Fruit fly (Drosophila melanogaster): ENCODE data around the gene ND-ASHI.
A peak's percentile ranks its signal among the peaks of the same experiment; 100 is the strongest.

ND-ASHI gene

DNA sequence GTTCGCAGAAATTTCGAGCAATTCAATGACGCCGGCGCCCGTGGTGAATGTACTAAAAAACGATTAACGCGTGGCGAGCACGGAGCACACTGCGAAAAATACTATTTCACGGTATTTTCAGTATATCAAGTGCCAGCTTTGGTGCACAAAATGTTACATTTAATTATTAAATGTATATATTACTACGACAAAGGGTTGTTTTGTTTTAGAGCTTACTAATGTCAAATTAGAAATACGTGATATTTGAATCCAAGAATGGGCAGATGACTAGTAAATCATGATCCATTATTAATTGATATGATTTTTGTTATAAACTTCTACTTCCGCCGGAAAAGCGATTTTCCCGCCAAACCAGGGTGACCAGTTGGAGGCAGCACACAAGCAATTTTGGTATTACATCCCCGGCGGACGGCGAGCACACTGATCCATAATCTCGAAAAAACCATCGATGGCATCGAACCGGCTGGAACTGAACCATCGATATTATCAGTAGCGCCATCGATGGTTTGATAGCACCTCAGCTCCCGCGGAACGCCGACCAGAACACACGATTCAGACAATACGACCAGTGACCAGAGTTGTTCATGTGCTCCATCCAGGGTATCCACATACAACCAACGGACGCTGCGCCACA lies 24.6 kb downstream of the ND-ASHI start, which contains the start of the genes CG3226 and Cdc7 (continued):
- no peak for TF ChIP-seq Dip2 (GFP tag; IDR thresholded peaks at IDR 0.05)
- no peak for TF ChIP-seq CG14965 (GFP tag; optimal IDR thresholded peaks at IDR 0.05; ENCODE audit: borderline replicate concordance)
- no peak for TF ChIP-seq sd (tag; optimal IDR thresholded peaks at IDR 0.05)
- no peak for TF ChIP-seq CG10565 (GFP tag; optimal IDR thresholded peaks at IDR 0.05)
- TF ChIP-seq Mes4 (GFP tag; optimal IDR thresholded peaks at IDR 0.05), result peak; percentile 66
- TF ChIP-seq CG16779 (GFP tag; IDR thresholded peaks at IDR 0.05), result no peak
- peak; percentile 41 for TF ChIP-seq Camta (GFP tag; optimal IDR thresholded peaks at IDR 0.05)
- TF ChIP-seq CG17912 (GFP tag; optimal IDR thresholded peaks at IDR 0.05), result peak; percentile 68
- 0 out of 2 replicates have a peak, but pooled peaks have one; percentile 21 for TF ChIP-seq seq (GFP tag; IDR thresholded peaks at IDR 0.05)
- peak; percentile 79 for TF ChIP-seq CG12071 (GFP tag; optimal IDR thresholded peaks at IDR 0.05)
- TF ChIP-seq CrebB (tag; optimal IDR thresholded peaks at IDR 0.05), result peak; percentile 72
- TF ChIP-seq Ravus (GFP tag; IDR thresholded peaks at IDR 0.05), result no peak
- TF ChIP-seq dan (GFP tag; IDR thresholded peaks at IDR 0.05), result no peak
- TF ChIP-seq pum (GFP tag; optimal IDR thresholded peaks at IDR 0.05), result no peak
- peak; percentile 28 for TF ChIP-seq HLH54F (GFP tag; optimal IDR thresholded peaks at IDR 0.05)
- TF ChIP-seq sens (GFP tag), result peak; percentile 87
- peak; percentile 87 for TF ChIP-seq CG13775 (GFP tag; optimal IDR thresholded peaks at IDR 0.05)
- peak; percentile 73 for TF ChIP-seq nerfin-1 (tag; optimal IDR thresholded peaks at IDR 0.05)
- no peak for TF ChIP-seq h (optimal IDR thresholded peaks at IDR 0.05)
- TF ChIP-seq CG18476 (GFP tag; optimal IDR thresholded peaks at IDR 0.05), result peak; percentile 16
- TF ChIP-seq gt (GFP tag; IDR thresholded peaks at IDR 0.05), result no peak
- peak; percentile 65 for TF ChIP-seq twi (tag; optimal IDR thresholded peaks at IDR 0.05)
- peak; percentile 47 for TF ChIP-seq CG10979 (tag; optimal IDR thresholded peaks at IDR 0.05)
- peak; percentile 83 for TF ChIP-seq Opbp (GFP tag; IDR thresholded peaks at IDR 0.05; ENCODE audit: partially characterized antibody)
- peak; percentile 21 for TF ChIP-seq Hr3 (GFP tag; optimal IDR thresholded peaks at IDR 0.05)
- peak; percentile 74 for TF ChIP-seq sob (GFP tag; IDR thresholded peaks at IDR 0.05)
- TF ChIP-seq row (GFP tag; IDR thresholded peaks at IDR 0.05), result peak; percentile 41; the same call in 2 of the 3 replicates
- peak; percentile 88 for TF ChIP-seq CG3281 (GFP tag; optimal IDR thresholded peaks at IDR 0.05)
- peak; percentile 45; the same call in 1 of the 2 replicates for TF ChIP-seq al (GFP tag; IDR thresholded peaks at IDR 0.05)
- TF ChIP-seq CG4404 (GFP tag; IDR thresholded peaks at IDR 0.05), result no peak
- TF ChIP-seq Hsf (GFP tag; optimal IDR thresholded peaks at IDR 0.05), result peak; percentile 56
- peak; percentile 28; the same call in 1 of the 2 replicates for TF ChIP-seq H2.0 (GFP tag; IDR thresholded peaks at IDR 0.05)
- TF ChIP-seq CG12236 (GFP tag; optimal IDR thresholded peaks at IDR 0.05), result peak; percentile 25
- peak; percentile 10 for TF ChIP-seq CG15696 (tag; optimal IDR thresholded peaks at IDR 0.05)
- peak; percentile 43; the same call in 1 of the 2 replicates for TF ChIP-seq Rx (GFP tag; IDR thresholded peaks at IDR 0.05)
- peak; percentile 32; the same call in 1 of the 2 replicates for TF ChIP-seq CG2129 (GFP tag; IDR thresholded peaks at IDR 0.05; ENCODE audit: partially characterized antibody)
- TF ChIP-seq Deaf1 (tag; optimal IDR thresholded peaks at IDR 0.05), result no peak
- peak; percentile 58 for TF ChIP-seq CG8359 (GFP tag; optimal IDR thresholded peaks at IDR 0.05; ENCODE audit: borderline replicate concordance)
- peak; percentile 65 for TF ChIP-seq CG11504 (tag; optimal IDR thresholded peaks at IDR 0.05)
- peak; percentile 0 for TF ChIP-seq fu2 (GFP tag; optimal IDR thresholded peaks at IDR 0.05)
- peak; percentile 41 for TF ChIP-seq oc (tag; optimal IDR thresholded peaks at IDR 0.05)
- peak; percentile 72 for TF ChIP-seq CG4424 (GFP tag; optimal IDR thresholded peaks at IDR 0.05)
- peak; percentile 87 for TF ChIP-seq CG13296 (GFP tag; optimal IDR thresholded peaks at IDR 0.05)
- peak; percentile 42 for TF ChIP-seq CG13424 (tag; optimal IDR thresholded peaks at IDR 0.05)
- peak; percentile 75 for TF ChIP-seq CG6813 (GFP tag; optimal IDR thresholded peaks at IDR 0.05)
- no peak for TF ChIP-seq Mrtf (GFP tag; IDR thresholded peaks at IDR 0.05)
- TF ChIP-seq Ptx1 (GFP tag; IDR thresholded peaks at IDR 0.05), result peak; percentile 50
- TF ChIP-seq Lhr (GFP tag; optimal IDR thresholded peaks at IDR 0.05), result peak; percentile 75
- 0 out of 2 replicates have a peak, but pooled peaks have one; percentile 25 for TF ChIP-seq CG6272 (GFP tag; IDR thresholded peaks at IDR 0.05)
- TF ChIP-seq CG12104 (GFP tag; optimal IDR thresholded peaks at IDR 0.05), result peak; percentile 76

Measured in whole organism, embryonic.